Worm (Caenorhabditis elegans) whole organism, L2 larva: ENCODE results near the gene kin-5.

Experiments
- alr-1 ChIP-seq: fragments of 150-350 bp; optimal IDR thresholded peaks from 2 replicates; lab custom pipeline; 2014; ENCODE audit warnings: missing biosample characterization, missing genetic modification characterization
- ama-1 ChIP-seq: fragments of 150-350 bp; optimal IDR thresholded peaks from 2 replicates; lab custom pipeline; 2018; ENCODE audit warnings: inconsistent platforms
- lin-13 ChIP-seq: fragments of 150-350 bp; optimal IDR thresholded peaks from 2 replicates; lab custom pipeline; 2014; ENCODE audit warnings: missing biosample characterization, missing genetic modification reagents, missing genetic modification characterization
- lsy-2 ChIP-seq, 2 experiments: fragments of 150-350 bp in 1 of 2; sonication (generic microtip) in 1 of 2; optimal IDR thresholded peaks; 2 replicates each; lab custom pipeline; 2014 to 2017; ENCODE audit warnings: missing biosample characterization in 2 of 2, missing genetic modification characterization in 2 of 2
- nhr-11 ChIP-seq: fragments of 150-350 bp; optimal IDR thresholded peaks from 2 replicates; lab custom pipeline; 2014; ENCODE audit warnings: missing biosample characterization, missing genetic modification characterization
- nhr-12 ChIP-seq: fragments of 150-350 bp; optimal IDR thresholded peaks from 2 replicates; lab custom pipeline; 2014; ENCODE audit warnings: missing biosample characterization, missing genetic modification characterization
- nhr-129 ChIP-seq: fragments of 150-350 bp; optimal IDR thresholded peaks from 2 replicates; lab custom pipeline; 2014; ENCODE audit warnings: missing biosample characterization, missing genetic modification characterization
- nhr-237 ChIP-seq: fragments of 150-350 bp; optimal IDR thresholded peaks from 2 replicates; lab custom pipeline; 2014; ENCODE audit warnings: missing biosample characterization, missing genetic modification characterization
- unc-39 ChIP-seq: fragments of 150-350 bp; optimal IDR thresholded peaks from 2 replicates; lab custom pipeline; 2014; ENCODE audit warnings: missing biosample characterization, missing genetic modification characterization

- TF ChIP-seq nhr-11 (no peak), nhr-237 (tag; lab: Kevin White, UChicago) (no peak), lin-13 (GFP tag; lab: Kevin White, UChicago) (no peak), unc-39 (tag; lab: Kevin White, UChicago) (no peak), lsy-2 (tag; optimal IDR thresholded peaks at IDR 0.05; lab: Kevin White, UChicago) (no peak), nhr-12 (tag; lab: Kevin White, UChicago) (no peak), ama-1 (lab: Kevin White, UChicago) (no peak), nhr-129 (tag; lab: Kevin White, UChicago) (no peak), alr-1 (tag; lab: Kevin White, UChicago) (no peak)
Measured at ce11 chrIV:9989416-9989815, 20.4 kb upstream of the kin-5 start.
